Worm (Caenorhabditis elegans): ENCODE measurements around the gene pssy-1.

ce11 chrX:9941379-9941778 is 24.0 kb upstream of the pssy-1 start:
- TF ChIP-seq dpl-1 (GFP tag; optimal IDR thresholded peaks at IDR 0.05) (no peak), unc-130 (tag; optimal IDR thresholded peaks at IDR 0.05) (no peak), aha-1 (tag; optimal IDR thresholded peaks at IDR 0.05) (no peak), zag-1 (tag; optimal IDR thresholded peaks at IDR 0.05) (no peak)

Measured in whole organism, L1 larva.